Worm (Caenorhabditis elegans): ENCODE results near the gene spat-3.

DNA sequence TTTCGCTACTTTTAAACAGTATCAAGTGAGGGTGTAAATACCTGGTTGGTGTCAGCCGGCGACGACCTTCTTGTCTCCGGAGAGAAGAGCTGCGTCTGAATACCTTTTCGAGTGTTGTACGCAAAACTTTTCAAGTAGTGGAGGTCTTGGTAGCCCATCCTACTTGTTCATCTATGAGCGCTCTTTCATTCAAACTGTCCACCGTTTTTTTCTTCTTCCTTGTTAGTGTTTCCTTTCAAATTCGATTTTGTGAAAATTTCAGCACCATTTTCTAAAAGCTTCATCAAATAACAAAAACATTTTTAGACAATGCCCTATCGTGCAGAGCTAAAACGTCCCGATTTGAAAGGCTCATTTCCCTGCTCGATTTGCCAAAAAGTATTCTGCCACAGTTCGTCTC, 51.3 kb downstream of the spat-3 start, which contains the start of gene ham-2:
- TF ChIP-seq ztf-11 (tag; optimal IDR thresholded peaks at IDR 0.05) (no peak), zip-8 (tag; optimal IDR thresholded peaks at IDR 0.05) (no peak)
